Worm (Caenorhabditis elegans) whole organism, L3 larva: ENCODE results near the gene aagr-1.

Experiments used
- R02D3.7 ChIP-seq: fragments of 150-350 bp; optimal IDR thresholded peaks from 2 replicates; lab custom pipeline; 2014; ENCODE audit warnings: missing biosample characterization, missing genetic modification characterization
- ZK546.5 ChIP-seq: sonication (generic microtip); optimal IDR thresholded peaks from 2 replicates; lab custom pipeline; 2017; ENCODE audit warnings: missing biosample characterization, missing genetic modification characterization
- ama-1 ChIP-seq: fragments of 150-350 bp; optimal IDR thresholded peaks from 2 replicates; lab custom pipeline; 2018
- ceh-16 ChIP-seq: sonication (generic microtip); optimal IDR thresholded peaks from 2 replicates; lab custom pipeline; 2017; ENCODE audit warnings: missing biosample characterization, missing genetic modification characterization
- ceh-28 ChIP-seq: fragments of 150-350 bp; optimal IDR thresholded peaks from 2 replicates; lab custom pipeline; 2014; ENCODE audit warnings: missing biosample characterization, missing genetic modification reagents, missing genetic modification characterization
- ceh-9 ChIP-seq: sonication (generic microtip); optimal IDR thresholded peaks from 2 replicates; lab custom pipeline; 2018; ENCODE audit warnings: missing biosample characterization, missing genetic modification characterization
- daf-12 ChIP-seq: fragments of 150-350 bp; optimal IDR thresholded peaks from 2 replicates; lab custom pipeline; 2014; ENCODE audit warnings: missing biosample characterization, missing genetic modification reagents, missing genetic modification characterization
- egl-27 ChIP-seq: sonication (generic microtip); optimal IDR thresholded peaks from 4 replicates; lab custom pipeline; 2017; ENCODE audit warnings: missing biosample characterization, missing genetic modification reagents, missing genetic modification characterization
- elt-2 ChIP-seq: sonication (generic microtip); optimal IDR thresholded peaks from 2 replicates; lab custom pipeline; 2016; ENCODE audit warnings: missing genetic modification reagents, mild to moderate bottlenecking, missing genetic modification characterization, missing compliant biosample characterization
- elt-3 ChIP-seq, 3 experiments: fragments of 150-350 bp in 1 of 3; sonication (generic microtip) in 2 of 3; optimal IDR thresholded peaks; 2 replicates in 2 of 3; 4 replicates in 1 of 3; lab custom pipeline; 2014 to 2017; ENCODE audit warnings: missing biosample characterization in 3 of 3, missing genetic modification characterization in 3 of 3
- eor-1 ChIP-seq, 2 experiments: fragments of 150-350 bp; optimal IDR thresholded peaks; 2 replicates each; lab custom pipeline; 2014 to 2018; ENCODE audit warnings: missing biosample characterization in 2 of 2, missing genetic modification characterization in 2 of 2
- fkh-10 ChIP-seq: sonication (generic microtip); optimal IDR thresholded peaks from 2 replicates; lab custom pipeline; 2017; ENCODE audit warnings: missing biosample characterization, missing genetic modification reagents, missing genetic modification characterization
- fkh-2 ChIP-seq: fragments of 150-350 bp; optimal IDR thresholded peaks from 2 replicates; lab custom pipeline; 2014; ENCODE audit warnings: missing biosample characterization, missing genetic modification reagents, missing genetic modification characterization
- fos-1 ChIP-seq: fragments of 150-350 bp; optimal IDR thresholded peaks from 2 replicates; lab custom pipeline; 2014; ENCODE audit warnings: missing biosample characterization, missing genetic modification characterization
- jun-1 ChIP-seq: fragments of 150-350 bp; optimal IDR thresholded peaks from 2 replicates; lab custom pipeline; 2014; ENCODE audit warnings: missing biosample characterization, missing genetic modification reagents, missing genetic modification characterization
- lin-15B ChIP-seq: fragments of 150-350 bp; optimal IDR thresholded peaks from 2 replicates; lab custom pipeline; 2014; ENCODE audit warnings: missing biosample characterization, missing genetic modification characterization
- lin-39 ChIP-seq: fragments of 150-350 bp; optimal IDR thresholded peaks from 2 replicates; lab custom pipeline; 2018; ENCODE audit warnings: missing biosample characterization, missing genetic modification reagents, missing genetic modification characterization
- lsy-12 ChIP-seq: sonication (generic microtip); optimal IDR thresholded peaks from 2 replicates; lab custom pipeline; 2016; ENCODE audit warnings: mild to moderate bottlenecking, missing genetic modification characterization, missing compliant biosample characterization
- mdl-1 ChIP-seq: fragments of 150-350 bp; optimal IDR thresholded peaks from 2 replicates; lab custom pipeline; 2014; ENCODE audit warnings: missing biosample characterization, missing genetic modification characterization
- mml-1 ChIP-seq: fragments of 150-350 bp; sonication (generic microtip); optimal IDR thresholded peaks from 3 replicates; lab custom pipeline; 2014; ENCODE audit warnings: missing biosample characterization, missing genetic modification characterization
- nfya-1 ChIP-seq: sonication (generic microtip); optimal IDR thresholded peaks from 2 replicates; lab custom pipeline; 2017; ENCODE audit warnings: missing genetic modification characterization, mild to moderate bottlenecking, missing compliant biosample characterization, antibody characterized with exemption, moderate library complexity; ENCODE audit not compliant: insufficient read depth
- nhr-11 ChIP-seq: fragments of 150-350 bp; optimal IDR thresholded peaks from 2 replicates; lab custom pipeline; 2014; ENCODE audit warnings: missing biosample characterization, missing genetic modification characterization
- nhr-12 ChIP-seq: fragments of 150-350 bp; optimal IDR thresholded peaks from 2 replicates; lab custom pipeline; 2014; ENCODE audit warnings: missing biosample characterization, missing genetic modification characterization
- nhr-23 ChIP-seq: fragments of 150-350 bp; optimal IDR thresholded peaks from 2 replicates; lab custom pipeline; 2014; ENCODE audit warnings: missing biosample characterization, missing genetic modification reagents, missing genetic modification characterization
- nhr-237 ChIP-seq: fragments of 150-350 bp; optimal IDR thresholded peaks from 2 replicates; lab custom pipeline; 2014; ENCODE audit warnings: missing biosample characterization, missing genetic modification characterization
- nhr-25 ChIP-seq: sonication (generic microtip); optimal IDR thresholded peaks from 2 replicates; lab custom pipeline; 2017; ENCODE audit warnings: missing biosample characterization, missing genetic modification characterization
- nhr-28 ChIP-seq: fragments of 150-350 bp; optimal IDR thresholded peaks from 2 replicates; lab custom pipeline; 2014; ENCODE audit warnings: missing biosample characterization, missing genetic modification characterization
- nhr-67 ChIP-seq: fragments of 150-350 bp; optimal IDR thresholded peaks from 2 replicates; lab custom pipeline; 2014; ENCODE audit warnings: missing biosample characterization, missing genetic modification characterization
- nhr-76 ChIP-seq: fragments of 150-350 bp; sonication (generic microtip); optimal IDR thresholded peaks from 5 replicates; lab custom pipeline; 2014; ENCODE audit warnings: missing biosample characterization, missing genetic modification characterization
- nhr-77 ChIP-seq: fragments of 150-350 bp; optimal IDR thresholded peaks from 2 replicates; lab custom pipeline; 2014; ENCODE audit warnings: missing biosample characterization, missing genetic modification characterization
- pha-4 ChIP-seq: fragments of 150-350 bp; optimal IDR thresholded peaks from 2 replicates; lab custom pipeline; 2014; ENCODE audit warnings: missing biosample characterization, missing genetic modification reagents, missing genetic modification characterization
- pqm-1 ChIP-seq: fragments of 150-350 bp; optimal IDR thresholded peaks from 2 replicates; lab custom pipeline; 2017; ENCODE audit warnings: missing biosample characterization, missing genetic modification characterization, inconsistent platforms
- sea-2 ChIP-seq: fragments of 150-350 bp; sonication (generic microtip); optimal IDR thresholded peaks from 4 replicates; lab custom pipeline; 2014; ENCODE audit warnings: missing biosample characterization, missing genetic modification reagents, missing genetic modification characterization
- skn-1 ChIP-seq: fragments of 150-350 bp; optimal IDR thresholded peaks from 2 replicates; lab custom pipeline; 2014; ENCODE audit warnings: missing biosample characterization, missing genetic modification characterization
- snpc-4 ChIP-seq: fragments of 150-350 bp; optimal IDR thresholded peaks from 2 replicates; lab custom pipeline; 2014; ENCODE audit warnings: missing biosample characterization, missing genetic modification characterization
- tbx-2 ChIP-seq: sonication (generic microtip); optimal IDR thresholded peaks from 2 replicates; lab custom pipeline; 2016; ENCODE audit warnings: mild to moderate bottlenecking, missing genetic modification characterization, missing compliant biosample characterization
- unc-39 ChIP-seq: sonication (generic microtip); optimal IDR thresholded peaks from 4 replicates; lab custom pipeline; 2017; ENCODE audit warnings: missing biosample characterization, missing genetic modification characterization
- unc-62 ChIP-seq: fragments of 150-350 bp; sonication (generic microtip); optimal IDR thresholded peaks from 4 replicates; lab custom pipeline; 2014; ENCODE audit warnings: missing biosample characterization, missing genetic modification reagents, missing genetic modification characterization
- zag-1 ChIP-seq: fragments of 150-350 bp; optimal IDR thresholded peaks from 2 replicates; lab custom pipeline; 2014; ENCODE audit warnings: missing biosample characterization, missing genetic modification characterization
- ztf-11 ChIP-seq: fragments of 150-350 bp; optimal IDR thresholded peaks from 2 replicates; lab custom pipeline; 2014; ENCODE audit warnings: missing biosample characterization, missing genetic modification characterization
- ztf-4 ChIP-seq: fragments of 150-350 bp; optimal IDR thresholded peaks from 2 replicates; lab custom pipeline; 2014; ENCODE audit warnings: missing biosample characterization, missing genetic modification characterization

The aagr-1 gene

DNA sequence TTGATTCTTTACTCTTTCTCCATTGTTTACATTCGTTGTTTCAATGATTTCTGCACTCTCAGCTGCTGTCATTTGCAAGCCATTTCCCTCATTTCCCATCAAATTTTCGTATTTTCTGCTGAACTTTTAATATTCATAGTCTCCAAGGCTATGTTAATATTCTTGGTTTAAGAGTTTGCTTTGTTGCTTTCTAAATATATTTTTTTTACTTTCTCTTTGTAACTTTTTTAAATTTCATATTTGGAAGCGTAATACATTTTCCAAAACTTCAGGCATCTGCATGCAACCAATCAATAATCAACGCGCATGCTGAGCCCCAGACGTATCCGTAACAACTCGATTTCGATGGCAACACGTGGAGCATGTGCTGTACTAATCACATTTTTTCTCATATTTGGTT, 5.5 kb upstream of the aagr-1 start, which contains the start of gene sqv-1:
Gene sqv-1, plus strand, starts transcription at position 301 of the 400 bp plus-strand sequence.
- TF ChIP-seq ztf-4 (tag; lab: Kevin White, UChicago) (no peak), pha-4 (tag; lab: Kevin White, UChicago) (peak; percentile 41), zag-1 (tag; lab: Kevin White, UChicago) (no peak)

DNA sequence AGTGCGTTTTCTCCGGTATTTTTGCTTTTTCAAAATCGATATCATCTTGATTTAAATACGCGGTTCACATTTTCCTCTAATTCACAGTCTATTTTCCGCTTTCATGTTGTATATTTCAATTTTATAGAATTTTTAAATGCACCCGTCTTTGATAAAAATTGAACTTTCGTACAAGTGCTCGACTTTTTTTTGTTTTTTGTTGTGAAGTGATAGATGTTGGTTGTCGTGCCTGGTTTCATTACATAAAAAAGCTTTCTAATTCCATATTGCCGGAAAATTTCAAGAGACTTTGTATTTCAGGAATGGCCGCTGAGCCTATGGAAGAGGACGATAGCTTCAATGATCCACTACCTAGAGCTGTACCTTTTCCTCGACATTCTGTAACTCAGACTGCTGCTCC, 3.2 kb upstream of the aagr-1 start, which contains the start of gene D2096.12:
Gene D2096.12, plus strand, starts transcription at position 301 of the 400 bp plus-strand sequence.
- TF ChIP-seq nhr-12 (tag; lab: Kevin White, UChicago), result no peak
- no peak for TF ChIP-seq elt-3 (tag; optimal IDR thresholded peaks at IDR 0.05; lab: Kevin White, UChicago)
- TF ChIP-seq mml-1 (tag; lab: Kevin White, UChicago), result no peak
- no peak for TF ChIP-seq fkh-10 (GFP tag; lab: Kevin White, UChicago)
- TF ChIP-seq fos-1 (tag; lab: Kevin White, UChicago), result no peak
- no peak for TF ChIP-seq jun-1 (tag; lab: Kevin White, UChicago)
- no peak for TF ChIP-seq nfya-1
- TF ChIP-seq nhr-67, result no peak
- TF ChIP-seq ceh-16, result no peak
- TF ChIP-seq unc-39 (tag; lab: Kevin White, UChicago), result no peak
- no peak for TF ChIP-seq nhr-28
- no peak for TF ChIP-seq sea-2
- TF ChIP-seq egl-27 (tag; lab: Kevin White, UChicago), result no peak
- TF ChIP-seq ama-1 (lab: Kevin White, UChicago), result no peak
- TF ChIP-seq daf-12 (tag; lab: Kevin White, UChicago), result no peak
- no peak for TF ChIP-seq lin-39 (tag; lab: Kevin White, UChicago)
- TF ChIP-seq nhr-23, result no peak
- TF ChIP-seq mdl-1 (tag; lab: Kevin White, UChicago), result no peak
- TF ChIP-seq nhr-25 (tag; lab: Kevin White, UChicago), result no peak

DNA sequence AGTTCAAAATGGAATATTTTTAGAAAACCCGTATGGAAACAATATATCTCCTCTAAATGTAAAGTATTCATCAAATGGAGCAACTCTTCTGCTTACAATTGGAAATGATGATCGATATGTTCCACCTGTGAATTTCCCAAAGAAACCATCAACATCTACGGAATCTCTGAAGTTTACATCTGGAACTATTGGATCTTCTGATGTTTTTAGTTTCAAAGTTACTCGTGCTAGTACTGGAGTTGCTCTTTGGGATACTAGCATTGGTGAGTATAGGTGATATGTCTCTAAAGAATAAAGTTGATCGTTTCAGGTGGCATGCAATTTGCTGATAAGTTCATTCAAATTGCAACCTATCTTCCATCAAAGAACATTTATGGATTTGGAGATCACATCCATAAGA, 1.6 kb downstream of the aagr-1 start:
- TF ChIP-seq lin-39 (tag; lab: Kevin White, UChicago), result no peak
- TF ChIP-seq nhr-237, result no peak
- TF ChIP-seq pha-4 (tag; lab: Kevin White, UChicago), result no peak
- TF ChIP-seq mdl-1 (tag; lab: Kevin White, UChicago), result no peak
- TF ChIP-seq unc-62 (GFP tag; lab: Kevin White, UChicago), result no peak

DNA sequence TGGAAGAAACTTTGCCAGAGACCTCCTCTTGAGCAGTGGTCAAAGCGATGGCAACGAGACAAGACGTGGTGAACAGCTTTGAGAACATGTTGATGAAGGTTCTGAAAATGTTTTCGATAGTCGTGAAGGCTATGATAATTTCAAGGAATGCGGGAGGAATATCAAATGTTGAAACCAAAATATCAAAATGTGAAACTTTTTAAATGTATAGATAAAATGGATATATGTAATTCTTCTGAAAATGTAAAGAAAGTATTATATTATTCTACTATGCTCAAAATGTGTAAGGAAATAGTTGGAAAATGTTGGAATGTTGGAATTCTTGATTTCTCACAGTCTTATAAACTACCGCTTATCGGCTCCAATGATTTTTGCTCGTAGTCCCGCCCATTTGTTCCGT, 2.8 kb downstream of the aagr-1 start, which contains the start of gene D2096.6:
Gene D2096.6, minus strand, starts transcription at position 101 of the 400 bp plus-strand sequence.
- TF ChIP-seq nhr-11 (tag; lab: Kevin White, UChicago), result no peak
- no peak for TF ChIP-seq zag-1 (tag; lab: Kevin White, UChicago)
- no peak for TF ChIP-seq ceh-16
- no peak for TF ChIP-seq nhr-12 (tag; lab: Kevin White, UChicago)
- TF ChIP-seq pha-4 (tag; lab: Kevin White, UChicago), result no peak
- no peak for TF ChIP-seq daf-12 (tag; lab: Kevin White, UChicago)
- no peak for TF ChIP-seq nfya-1
- TF ChIP-seq pqm-1 (tag; lab: Kevin White, UChicago), result no peak
- TF ChIP-seq fkh-2, result no peak
- no peak for TF ChIP-seq tbx-2
- TF ChIP-seq fos-1 (tag; lab: Kevin White, UChicago), result no peak
- no peak for TF ChIP-seq skn-1 (tag; lab: Kevin White, UChicago)
- TF ChIP-seq elt-2 (tag; lab: Kevin White, UChicago), result no peak

DNA sequence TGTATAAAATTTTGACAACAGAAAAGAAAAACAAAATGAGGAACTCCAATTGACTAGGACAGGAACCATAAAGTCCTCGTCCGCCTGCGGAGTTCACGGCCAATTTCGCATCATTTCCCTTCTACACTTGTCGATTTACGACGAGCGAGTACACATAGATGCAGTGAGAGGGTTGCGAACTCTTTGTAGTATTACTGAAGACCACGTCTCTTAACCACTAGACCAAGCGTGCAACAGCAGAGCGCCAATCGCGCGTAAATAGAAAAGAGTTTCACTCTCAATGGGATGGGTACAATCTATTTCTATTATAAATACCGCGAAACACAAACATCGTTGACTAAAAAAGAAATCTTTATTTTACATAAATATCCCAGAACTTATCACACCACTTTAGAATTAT, 9.1 kb downstream of the aagr-1 start:
- no peak for TF ChIP-seq zag-1 (tag; lab: Kevin White, UChicago)
- TF ChIP-seq egl-27 (tag; lab: Kevin White, UChicago), result peak; percentile 7
- TF ChIP-seq ZK546.5 (tag; lab: Kevin White, UChicago), result no peak
- peak; percentile 80 for TF ChIP-seq nfya-1
- TF ChIP-seq ceh-16, result no peak
- peak; percentile 59 for TF ChIP-seq nhr-25 (tag; lab: Kevin White, UChicago)
- no peak for TF ChIP-seq eor-1 (tag; optimal IDR thresholded peaks at IDR 0.05; lab: Kevin White, UChicago)
- no peak for TF ChIP-seq ceh-28 (tag; lab: Kevin White, UChicago)
- no peak for TF ChIP-seq ztf-11 (tag; lab: Kevin White, UChicago)
- TF ChIP-seq lin-39 (tag; lab: Kevin White, UChicago), result peak; percentile 90
- TF ChIP-seq nhr-76 (tag; lab: Kevin White, UChicago), result no peak
- peak; percentile 57 for TF ChIP-seq skn-1 (tag; lab: Kevin White, UChicago)
- no peak for TF ChIP-seq nhr-77 (tag; lab: Kevin White, UChicago)
- TF ChIP-seq lsy-12, result peak; percentile 79
- peak; percentile 30 for TF ChIP-seq ztf-4 (tag; lab: Kevin White, UChicago)
- TF ChIP-seq daf-12 (tag; lab: Kevin White, UChicago), result no peak
- TF ChIP-seq snpc-4 (tag; lab: Kevin White, UChicago), result peak; percentile 63
- TF ChIP-seq nhr-23, result peak; percentile 56
- no peak for TF ChIP-seq mdl-1 (tag; lab: Kevin White, UChicago)
- no peak for TF ChIP-seq nhr-28
- no peak for TF ChIP-seq ceh-9 (tag; lab: Kevin White, UChicago)
- TF ChIP-seq ama-1 (lab: Kevin White, UChicago), result peak; percentile 84
- TF ChIP-seq fkh-10 (GFP tag; lab: Kevin White, UChicago), result no peak
- TF ChIP-seq nhr-12 (tag; lab: Kevin White, UChicago), result no peak
- no peak for TF ChIP-seq unc-39 (tag; lab: Kevin White, UChicago)
- TF ChIP-seq pha-4 (tag; lab: Kevin White, UChicago), result peak; percentile 88
- peak; percentile 55 for TF ChIP-seq jun-1 (tag; lab: Kevin White, UChicago)
- peak; percentile 79 for TF ChIP-seq R02D3.7 (tag; lab: Kevin White, UChicago)
- TF ChIP-seq tbx-2, result peak; percentile 59
- TF ChIP-seq lin-15B (tag; lab: Kevin White, UChicago), result peak; percentile 59
- TF ChIP-seq nhr-67, result no peak
- TF ChIP-seq pqm-1 (tag; lab: Kevin White, UChicago), result peak; percentile 72
- no peak for TF ChIP-seq sea-2
- TF ChIP-seq fkh-2, result no peak
